Fruit fly (Drosophila melanogaster): ENCODE data around the gene SkpE.
A peak's percentile ranks its signal among the peaks of the same experiment; 100 is the strongest.

Gene SkpE

dm6 chrX:19823980-19824379 lies at the start of gene SkpE:
Gene SkpE, minus strand, starts transcription at chrX:19824080.
- TF ChIP-seq Eip78C (GFP tag) = no peak
- no peak for TF ChIP-seq Hr38 (GFP tag; optimal IDR thresholded peaks at IDR 0.05)
- no peak for TF ChIP-seq CG3919 (GFP tag; optimal IDR thresholded peaks at IDR 0.05)
- TF ChIP-seq CG11294 (GFP tag; IDR thresholded peaks at IDR 0.05) = no peak
- no peak for TF ChIP-seq achi (GFP tag; optimal IDR thresholded peaks at IDR 0.05)
- TF ChIP-seq CG6163 (GFP tag; IDR thresholded peaks at IDR 0.05) = no peak
- no peak for TF ChIP-seq CG11762 (GFP tag; optimal IDR thresholded peaks at IDR 0.05; ENCODE audit: insufficient read depth)
- TF ChIP-seq CG15336 (GFP tag; IDR thresholded peaks at IDR 0.05) = no peak
- no peak for TF ChIP-seq fd59A (GFP tag; optimal IDR thresholded peaks at IDR 0.05)
- no peak for TF ChIP-seq lz (GFP tag; optimal IDR thresholded peaks at IDR 0.05)
- TF ChIP-seq CG16779 (tag; optimal IDR thresholded peaks at IDR 0.05) = no peak
- no peak for TF ChIP-seq CG6792 (GFP tag; optimal IDR thresholded peaks at IDR 0.05)
- no peak for TF ChIP-seq Eip75B (GFP tag; optimal IDR thresholded peaks at IDR 0.05)
- no peak for TF ChIP-seq CG9139 (GFP tag; optimal IDR thresholded peaks at IDR 0.05)

- no peak for TF ChIP-seq OdsH (GFP tag; optimal IDR thresholded peaks at IDR 0.05)
- TF ChIP-seq eg (GFP tag; IDR thresholded peaks at IDR 0.05) = 0 out of 3 replicates have a peak, but pooled peaks have one; percentile 40
These were observed 43.1 kb upstream of the SkpE start for dm6 chrX:19867007-19867406.

dm6 chrX:19866145-19866972 lies 42.5 kb upstream of the SkpE start, which contains the start of gene Hers:
Gene Hers, plus strand, starts transcription at chrX:19866146.
- TF ChIP-seq CG15336 (GFP tag; IDR thresholded peaks at IDR 0.05) (no peak), Sox14 (GFP tag; optimal IDR thresholded peaks at IDR 0.05) (no peak), eg (GFP tag; IDR thresholded peaks at IDR 0.05) (0 out of 3 replicates have a peak, but pooled peaks have one; percentile 8), fkh (GFP tag; optimal IDR thresholded peaks at IDR 0.05) (peak; percentile 73), cyc (GFP tag; optimal IDR thresholded peaks at IDR 0.05) (no peak), net (GFP tag; optimal IDR thresholded peaks at IDR 0.05) (no peak), Eip78C (GFP tag) (peak; percentile 66), CG10669 (GFP tag; optimal IDR thresholded peaks at IDR 0.05) (no peak), CG3919 (GFP tag; optimal IDR thresholded peaks at IDR 0.05) (no peak), dac (GFP tag; optimal IDR thresholded peaks at IDR 0.05) (no peak), dsx (GFP tag; optimal IDR thresholded peaks at IDR 0.05; ENCODE audit: poor library complexity, severe bottlenecking) (no peak), CG11902 (GFP tag; optimal IDR thresholded peaks at IDR 0.05) (no peak), CG6808 (GFP tag; optimal IDR thresholded peaks at IDR 0.05) (peak; percentile 22), Blimp-1 (GFP tag; optimal IDR thresholded peaks at IDR 0.05) (no peak), CG6163 (GFP tag; IDR thresholded peaks at IDR 0.05) (peak; percentile 26; the same call in 1 of the 3 replicates), CG31627 (GFP tag; optimal IDR thresholded peaks at IDR 0.05) (no peak), Hr4 (GFP tag; optimal IDR thresholded peaks at IDR 0.05) (no peak), svp (GFP tag) (peak; percentile 63), OdsH (GFP tag; optimal IDR thresholded peaks at IDR 0.05) (no peak), acj6 (GFP tag; optimal IDR thresholded peaks at IDR 0.05) (no peak), Smox (GFP tag; optimal IDR thresholded peaks at IDR 0.05) (no peak)

dm6 chrX:19865389-19866144 lies 41.7 kb upstream of the SkpE start, which contains the start of gene THADA:
Gene THADA, minus strand, starts transcription at chrX:19865524.
- no peak for TF ChIP-seq Eip78C (GFP tag)
- TF ChIP-seq CG1621 (tag; optimal IDR thresholded peaks at IDR 0.05) = no peak
- TF ChIP-seq Hr39 (GFP tag; optimal IDR thresholded peaks at IDR 0.05) = peak; percentile 18
- no peak for TF ChIP-seq pdm3 (GFP tag; optimal IDR thresholded peaks at IDR 0.05)
- no peak for TF ChIP-seq Sox15 (GFP tag; optimal IDR thresholded peaks at IDR 0.05)
- no peak for TF ChIP-seq CG6792 (GFP tag; optimal IDR thresholded peaks at IDR 0.05)
- TF ChIP-seq CG7368 (GFP tag; optimal IDR thresholded peaks at IDR 0.05) = no peak
- TF ChIP-seq lz (GFP tag; optimal IDR thresholded peaks at IDR 0.05) = peak; percentile 19
- TF ChIP-seq topi (GFP tag; optimal IDR thresholded peaks at IDR 0.05) = no peak
- no peak for TF ChIP-seq Met (GFP tag; optimal IDR thresholded peaks at IDR 0.05)
- TF ChIP-seq cyc (GFP tag; optimal IDR thresholded peaks at IDR 0.05) = no peak
- TF ChIP-seq svp (GFP tag) = no peak
- TF ChIP-seq CG32006 (GFP tag; optimal IDR thresholded peaks at IDR 0.05) = no peak
- TF ChIP-seq Smox (GFP tag; optimal IDR thresholded peaks at IDR 0.05) = peak; percentile 32
- TF ChIP-seq CG8119 (GFP tag; IDR thresholded peaks at IDR 0.05) = 0 out of 3 replicates have a peak, but pooled peaks have one; percentile 46
- peak; percentile 58; the same call in 1 of the 2 replicates for TF ChIP-seq CG15336 (GFP tag; IDR thresholded peaks at IDR 0.05)
- no peak for TF ChIP-seq dsx (GFP tag; optimal IDR thresholded peaks at IDR 0.05; ENCODE audit: poor library complexity, severe bottlenecking)
- TF ChIP-seq esn (GFP tag; optimal IDR thresholded peaks at IDR 0.05) = peak; percentile 15
- TF ChIP-seq fd59A (GFP tag; optimal IDR thresholded peaks at IDR 0.05) = no peak

Measured in whole organism, prepupa.